Worm (Caenorhabditis elegans) whole organism, dauer: ENCODE results near the gene oac-31.

Experiments
- unc-62 ChIP-seq: sonication (generic microtip); optimal IDR thresholded peaks from 2 replicates; lab custom pipeline; 2017; ENCODE audit warnings: missing biosample characterization, missing genetic modification reagents, missing genetic modification characterization

Gene oac-31

ce11 chrV:1553004-1553403 is 11.3 kb upstream of the oac-31 start, which contains the start of gene srsx-8:
Gene srsx-8 (minus strand): TSS chrV:1553104.
- TF ChIP-seq unc-62, result no peak

- TF ChIP-seq unc-62, result no peak
These were observed 9.5 kb upstream of the oac-31 start for ce11 chrV:1551143-1551542.

- TF ChIP-seq unc-62, result no peak
These were observed 9.0 kb upstream of the oac-31 start for ce11 chrV:1550697-1551096.

ce11 chrV:1547843-1548242 is 6.2 kb upstream of the oac-31 start, which contains the start of gene F52F10.2:
Gene F52F10.2 (plus strand): TSS chrV:1548143.
- TF ChIP-seq unc-62, result no peak

ce11 chrV:1545694-1546093 is 4.0 kb upstream of the oac-31 start, which contains the start of gene oac-32:
Gene oac-32 (minus strand): TSS chrV:1545783.
- TF ChIP-seq unc-62, result no peak

ce11 chrV:1540249-1540648 is 1.4 kb downstream of the oac-31 start:
- no peak for TF ChIP-seq unc-62

- TF ChIP-seq unc-62, result no peak
These were observed 2.8 kb downstream of the oac-31 start for ce11 chrV:1538842-1539241.

- no peak for TF ChIP-seq unc-62
These were observed 4.7 kb downstream of the oac-31 start, which contains the start of gene K02H11.9 for ce11 chrV:1536979-1537378. Gene K02H11.9 (minus strand): TSS chrV:1537079.

- no peak for TF ChIP-seq unc-62
These were observed 7.4 kb downstream of the oac-31 start, which contains the start of gene trx-5 for ce11 chrV:1534315-1534714. Gene trx-5 (minus strand): TSS chrV:1534415.

ce11 chrV:1532455-1532854 is 9.2 kb downstream of the oac-31 start:
- no peak for TF ChIP-seq unc-62

ce11 chrV:1531159-1531558 is 10.5 kb downstream of the oac-31 start, which contains the start of gene K02H11.4:
Gene K02H11.4 (minus strand): TSS chrV:1531259.
- TF ChIP-seq unc-62, result no peak

ce11 chrV:1527985-1528384 is 13.7 kb downstream of the oac-31 start, which contains the start of gene str-236:
Gene str-236 (minus strand): TSS chrV:1528085.
- TF ChIP-seq unc-62, result no peak

ce11 chrV:1522485-1522884 is 19.2 kb downstream of the oac-31 start, which contains the start of gene str-243:
Gene str-243 (plus strand): TSS chrV:1522785.
- TF ChIP-seq unc-62, result no peak

- no peak for TF ChIP-seq unc-62
These were observed 19.8 kb downstream of the oac-31 start, which contains the start of gene str-240 for ce11 chrV:1521845-1522244. Gene str-240 (minus strand): TSS chrV:1521945.

- TF ChIP-seq unc-62, result no peak
These were observed 30.1 kb downstream of the oac-31 start, which contains the start of gene nhr-260 for ce11 chrV:1511537-1511936. Gene nhr-260 (minus strand): TSS chrV:1511637.

ce11 chrV:1505995-1506394 is 35.7 kb downstream of the oac-31 start, which contains the start of gene sru-28:
Gene sru-28 (plus strand): TSS chrV:1506295.
- no peak for TF ChIP-seq unc-62

ce11 chrV:1499140-1499539 is 42.5 kb downstream of the oac-31 start, which contains the start of gene sru-27:
Gene sru-27 (plus strand): TSS chrV:1499440.
- no peak for TF ChIP-seq unc-62

ce11 chrV:1495752-1496151 is 45.9 kb downstream of the oac-31 start:
- TF ChIP-seq unc-62, result no peak

- no peak for TF ChIP-seq unc-62
These were observed 46.4 kb downstream of the oac-31 start, which contains the start of gene C38C3.3 for ce11 chrV:1495334-1495733. Gene C38C3.3 (plus strand): TSS chrV:1495634.
